Worm (Caenorhabditis elegans) whole organism, L4 larva: ENCODE data around the gene gex-4.
A peak's percentile ranks its signal among the peaks of the same experiment; 100 is the strongest.

Experiments used
- F10B5.3 ChIP-seq: sonication (generic microtip); optimal IDR thresholded peaks from 2 replicates; lab custom pipeline; 2016; ENCODE audit warnings: mild to moderate bottlenecking, missing genetic modification characterization, missing compliant biosample characterization
- F26F4.8 ChIP-seq: fragments of 200-800 bp; sonication (Bioruptor generic); conservative IDR thresholded peaks from 2 replicates; pipeline ENCODE4 v1.3.6; 2022; ENCODE audit warnings: missing genetic modification characterization, missing compliant biosample characterization
- F44E2.7 ChIP-seq: fragments of 200-800 bp; sonication (Bioruptor generic); IDR thresholded peaks from 2 replicates; pipeline ENCODE4 v2.1.2; 2022; ENCODE audit warnings: missing genetic modification characterization, missing compliant biosample characterization
- F49E8.2 ChIP-seq: sonication (generic microtip); optimal IDR thresholded peaks from 2 replicates; lab custom pipeline; 2016; ENCODE audit warnings: missing compliant biosample characterization, mild to moderate bottlenecking, missing genetic modification characterization, borderline replicate concordance
- T20F7.1 ChIP-seq: fragments of 200-800 bp; sonication (Bioruptor generic); optimal IDR thresholded peaks from 2 replicates; lab custom pipeline; 2018; ENCODE audit warnings: mild to moderate bottlenecking, missing genetic modification characterization, missing compliant biosample characterization
- T26A8.4 ChIP-seq: fragments of 200-800 bp; sonication (Bioruptor generic); IDR thresholded peaks from 2 replicates; pipeline ENCODE4 v1.3.6; 2022; ENCODE audit warnings: missing genetic modification characterization, missing compliant biosample characterization
- aha-1 ChIP-seq: fragments of 150-350 bp; peaks from one replicate; lab custom pipeline; 2014; ENCODE audit warnings: missing biosample characterization, missing genetic modification characterization
- aly-2 ChIP-seq: sonication (generic microtip); optimal IDR thresholded peaks from 2 replicates; lab custom pipeline; 2018; ENCODE audit warnings: missing biosample characterization, missing genetic modification characterization
- ama-1 ChIP-seq: fragments of 150-350 bp; optimal IDR thresholded peaks from 2 replicates; lab custom pipeline; 2014; ENCODE audit warnings: inconsistent platforms, mixed read lengths
- ceh-20 ChIP-seq: fragments of 200-800 bp; sonication (Bioruptor generic); IDR thresholded peaks from 2 replicates; pipeline ENCODE4 v1.3.6; 2022; ENCODE audit warnings: missing genetic modification reagents, missing genetic modification characterization, missing compliant biosample characterization
- ceh-82 ChIP-seq: sonication (generic microtip); optimal IDR thresholded peaks from 2 replicates; lab custom pipeline; 2017; ENCODE audit warnings: missing biosample characterization, missing genetic modification characterization
- ces-1 ChIP-seq: fragments of 150-350 bp; sonication (generic microtip); optimal IDR thresholded peaks from 4 replicates; lab custom pipeline; 2014; ENCODE audit warnings: missing biosample characterization, missing genetic modification reagents, missing genetic modification characterization
- cey-2 ChIP-seq: sonication (generic microtip); optimal IDR thresholded peaks from 3 replicates; lab custom pipeline; 2017; ENCODE audit warnings: missing genetic modification characterization, mild to moderate bottlenecking, missing compliant biosample characterization, antibody characterized with exemption, borderline replicate concordance; ENCODE audit not compliant: insufficient read depth
- daf-12 ChIP-seq: fragments of 150-350 bp; optimal IDR thresholded peaks from 2 replicates; lab custom pipeline; 2014; ENCODE audit warnings: missing biosample characterization, missing genetic modification reagents, missing genetic modification characterization
- dmd-8 ChIP-seq: fragments of 200-800 bp; sonication (Bioruptor generic); IDR thresholded peaks from 2 replicates; pipeline ENCODE4 v1.3.6; 2022; ENCODE audit warnings: missing genetic modification characterization, missing compliant biosample characterization
- dmd-9 ChIP-seq: fragments of 200-800 bp; sonication (Bioruptor generic); IDR thresholded peaks from 2 replicates; pipeline ENCODE4 v1.3.6; 2022; ENCODE audit warnings: missing genetic modification reagents, missing genetic modification characterization, missing compliant biosample characterization
- duxl-1 ChIP-seq: sonication (generic microtip); optimal IDR thresholded peaks from 2 replicates; lab custom pipeline; 2016; ENCODE audit warnings: mild to moderate bottlenecking, missing genetic modification characterization, moderate library complexity, missing compliant biosample characterization; ENCODE audit not compliant: poor library complexity
- egl-43 ChIP-seq: fragments of 200-800 bp; sonication (Bioruptor generic); IDR thresholded peaks from 2 replicates; pipeline ENCODE4 v1.3.6; 2022; ENCODE audit warnings: missing genetic modification reagents, missing genetic modification characterization, missing compliant biosample characterization
- fos-1 ChIP-seq: fragments of 150-350 bp; optimal IDR thresholded peaks from 2 replicates; lab custom pipeline; 2014; ENCODE audit warnings: missing biosample characterization, missing genetic modification characterization
- gei-8 ChIP-seq: fragments of 200-800 bp; sonication (Bioruptor generic); optimal IDR thresholded peaks from 2 replicates; lab custom pipeline; 2018; ENCODE audit warnings: mild to moderate bottlenecking, missing genetic modification characterization, missing compliant biosample characterization
- hlh-11 ChIP-seq: fragments of 200-800 bp; sonication (Bioruptor generic); optimal IDR thresholded peaks from 2 replicates; lab custom pipeline; 2018; ENCODE audit warnings: mild to moderate bottlenecking, missing genetic modification characterization, missing compliant biosample characterization
- hmg-1.1 ChIP-seq: fragments of 200-800 bp; sonication (Bioruptor generic); IDR thresholded peaks from 2 replicates; pipeline ENCODE4 v1.3.6; 2022; ENCODE audit warnings: missing genetic modification reagents, missing genetic modification characterization, missing compliant biosample characterization
- jun-1 ChIP-seq: fragments of 150-350 bp; optimal IDR thresholded peaks from 2 replicates; lab custom pipeline; 2014; ENCODE audit warnings: missing biosample characterization, missing genetic modification reagents, missing genetic modification characterization
- lim-7 ChIP-seq: fragments of 200-800 bp; sonication (Bioruptor generic); IDR thresholded peaks from 2 replicates; pipeline ENCODE4 v1.3.6; 2022; ENCODE audit warnings: missing genetic modification characterization, missing compliant biosample characterization
- lin-1 ChIP-seq: fragments of 200-800 bp; sonication (Bioruptor generic); IDR thresholded peaks from 2 replicates; pipeline ENCODE4 v1.3.6; 2022; ENCODE audit warnings: missing genetic modification reagents, missing genetic modification characterization, missing compliant biosample characterization
- lin-39 ChIP-seq: fragments of 150-350 bp; optimal IDR thresholded peaks from 2 replicates; lab custom pipeline; 2014; ENCODE audit warnings: missing biosample characterization, missing genetic modification reagents, missing genetic modification characterization
- lsy-2 ChIP-seq, 2 experiments: fragments of 150-350 bp in 1 of 2; sonication (generic microtip) in 1 of 2; optimal IDR thresholded peaks; 2 replicates each; lab custom pipeline; 2014 to 2017; ENCODE audit warnings: missing biosample characterization in 2 of 2, missing genetic modification characterization in 2 of 2
- madf-5 ChIP-seq, 2 experiments: fragments of 200-800 bp; sonication (Bioruptor generic); IDR thresholded peaks; 2 replicates each; pipeline ENCODE4 v1.3.6; 2022; ENCODE audit warnings: missing compliant biosample characterization in 2 of 2, missing genetic modification characterization in 2 of 2
- mxl-2 ChIP-seq: fragments of 200-800 bp; sonication (Bioruptor generic); conservative IDR thresholded peaks from 2 replicates; pipeline ENCODE4 v1.3.6; 2022; ENCODE audit warnings: missing genetic modification reagents, missing genetic modification characterization, missing compliant biosample characterization
- mxl-3 ChIP-seq: fragments of 200-800 bp; sonication (Bioruptor generic); optimal IDR thresholded peaks from 2 replicates; lab custom pipeline; 2018; ENCODE audit warnings: mild to moderate bottlenecking, missing genetic modification characterization, missing compliant biosample characterization
- nhr-10 ChIP-seq: fragments of 150-350 bp; optimal IDR thresholded peaks from 2 replicates; lab custom pipeline; 2014; ENCODE audit warnings: missing biosample characterization, missing genetic modification characterization
- nhr-237 ChIP-seq: sonication (generic microtip); optimal IDR thresholded peaks from 2 replicates; lab custom pipeline; 2017; ENCODE audit warnings: missing biosample characterization, missing genetic modification characterization
- pha-4 ChIP-seq, 2 experiments: fragments of 150-350 bp in 1 of 2; fragments of 200-800 bp in 1 of 2; sonication (Bioruptor generic) in 1 of 2; IDR thresholded peaks in 1 of 2; optimal IDR thresholded peaks in 1 of 2; 2 replicates each; pipeline versions ENCODE4 v1.3.6 to Lab custom; 2014 to 2022; ENCODE audit warnings: missing genetic modification characterization in 2 of 2, missing genetic modification reagents in 2 of 2, missing biosample characterization in 1 of 2, missing compliant biosample characterization in 1 of 2
- rbr-2 ChIP-seq: sonication (generic microtip); optimal IDR thresholded peaks from 2 replicates; lab custom pipeline; 2016; ENCODE audit warnings: missing genotype, missing genetic modification characterization, missing compliant biosample characterization
- saeg-2 ChIP-seq: fragments of 200-800 bp; sonication (Bioruptor generic); IDR thresholded peaks from 2 replicates; pipeline ENCODE4 v1.3.6; 2022; ENCODE audit warnings: missing genetic modification reagents, missing genetic modification characterization, missing compliant biosample characterization
- sdz-12 ChIP-seq: fragments of 200-800 bp; sonication (Bioruptor generic); optimal IDR thresholded peaks from 2 replicates; lab custom pipeline; 2018; ENCODE audit warnings: mild to moderate bottlenecking, missing genetic modification characterization, missing compliant biosample characterization
- snpc-1.2 ChIP-seq: fragments of 200-800 bp; sonication (Bioruptor generic); IDR thresholded peaks from 2 replicates; pipeline ENCODE4 v1.3.6; 2022; ENCODE audit warnings: missing genetic modification reagents, missing genetic modification characterization, missing compliant biosample characterization
- tag-97 ChIP-seq: fragments of 200-800 bp; sonication (Bioruptor generic); IDR thresholded peaks from 2 replicates; pipeline ENCODE4 v1.3.6; 2022; ENCODE audit warnings: missing genetic modification characterization, missing compliant biosample characterization
- unc-130 ChIP-seq: sonication (generic microtip); optimal IDR thresholded peaks from 2 replicates; lab custom pipeline; 2016; ENCODE audit warnings: missing genetic modification reagents, missing genetic modification characterization, missing compliant biosample characterization
- unc-39 ChIP-seq: sonication (generic microtip); optimal IDR thresholded peaks from 2 replicates; lab custom pipeline; 2017; ENCODE audit warnings: missing biosample characterization, missing genetic modification characterization
- unc-62 ChIP-seq, 3 experiments: fragments of 150-350 bp in 1 of 3; sonication (generic microtip); optimal IDR thresholded peaks in 2 of 3; peaks in 1 of 3; 1 replicate in 1 of 3; 2 replicates in 2 of 3; lab custom pipeline; 2014 to 2017; ENCODE audit warnings: missing biosample characterization in 3 of 3, missing genetic modification characterization in 3 of 3, missing genetic modification reagents in 3 of 3, missing genotype in 1 of 3
- vab-7 ChIP-seq: fragments of 200-800 bp; sonication (Bioruptor generic); IDR thresholded peaks from 2 replicates; pipeline ENCODE4 v1.3.6; 2022; ENCODE audit warnings: missing genetic modification reagents, missing genetic modification characterization, missing compliant biosample characterization
- zip-11 ChIP-seq: fragments of 200-800 bp; sonication (Bioruptor generic); IDR thresholded peaks from 2 replicates; pipeline ENCODE4 v1.3.6; 2022; ENCODE audit warnings: missing genetic modification characterization, missing compliant biosample characterization
- zip-2 ChIP-seq: fragments of 150-350 bp; optimal IDR thresholded peaks from 2 replicates; lab custom pipeline; 2014; ENCODE audit warnings: missing biosample characterization, missing genetic modification characterization

Gene gex-4

ce11 chrIII:12253342-12253741 is 34.9 kb upstream of the gex-4 start:
- TF ChIP-seq zip-2 (tag; lab: Kevin White, UChicago) (no peak), aha-1 (tag; lab: Kevin White, UChicago) (peak; percentile 91)

ce11 chrIII:12251178-12251577 is 32.7 kb upstream of the gex-4 start:
- TF ChIP-seq duxl-1 = no peak
- TF ChIP-seq pha-4 (GFP tag; IDR thresholded peaks at IDR 0.05; lab: Robert Waterston, UW) = peak; percentile 12; the same call in 1 of the 2 replicates
- TF ChIP-seq pha-4 (tag; optimal IDR thresholded peaks at IDR 0.05; lab: Kevin White, UChicago) = no peak

- TF ChIP-seq aly-2 (no peak), hmg-1.1 (peak; percentile 91), ceh-20 (peak; percentile 69; the same call in 1 of the 2 replicates), daf-12 (no peak), cey-2 (no peak), lsy-2 (tag; optimal IDR thresholded peaks at IDR 0.05; lab: Kevin White, UChicago) (peak; percentile 42 to 95), mxl-3 (GFP tag; lab: Kevin White, UChicago) (no peak), vab-7 (peak; percentile 80), snpc-1.2 (GFP tag; lab: Robert Waterston, UW) (peak; percentile 84), unc-130 (GFP tag; lab: Kevin White, UChicago) (peak; percentile 88), nhr-237 (tag; lab: Kevin White, UChicago) (no peak), unc-62 (GFP tag; optimal IDR thresholded peaks at IDR 0.05 in 1 of 2; lab: Kevin White, UChicago) (peak in 1 of 2 experiments; percentile 97), unc-62 (tag; optimal IDR thresholded peaks at IDR 0.05; lab: Kevin White, UChicago) (no peak), lin-1 (GFP tag; lab: Robert Waterston, UW) (peak; percentile 75), F10B5.3 (tag; lab: Kevin White, UChicago) (peak; percentile 66), unc-39 (tag; lab: Kevin White, UChicago) (no peak), aha-1 (tag; lab: Kevin White, UChicago) (peak; percentile 99), F49E8.2 (tag; lab: Kevin White, UChicago) (peak; percentile 93), pha-4 (GFP tag; IDR thresholded peaks at IDR 0.05; lab: Robert Waterston, UW) (peak; percentile 81; the same call in 1 of the 2 replicates), pha-4 (tag; optimal IDR thresholded peaks at IDR 0.05; lab: Kevin White, UChicago) (no peak), F26F4.8 (no peak), lim-7 (GFP tag; lab: Robert Waterston, UW) (peak; percentile 67; the same call in 1 of the 2 replicates), fos-1 (peak; percentile 71), madf-5 (GFP tag; IDR thresholded peaks at IDR 0.05; lab: Robert Waterston, UW) (no peak), jun-1 (peak; percentile 73), T26A8.4 (GFP tag; lab: Robert Waterston, UW) (peak; percentile 96), nhr-10 (tag; lab: Kevin White, UChicago) (no peak), mxl-2 (GFP tag; lab: Robert Waterston, UW) (no peak), dmd-8 (GFP tag; lab: Robert Waterston, UW) (peak; percentile 39; the same call in 1 of the 2 replicates), dmd-9 (GFP tag; lab: Robert Waterston, UW) (peak; percentile 90), rbr-2 (tag; lab: Kevin White, UChicago) (peak; percentile 92), F44E2.7 (GFP tag; lab: Robert Waterston, UW) (0 out of 2 replicates have a peak, but pooled peaks have one; percentile 34), tag-97 (GFP tag; lab: Robert Waterston, UW) (no peak), saeg-2 (GFP tag; lab: Robert Waterston, UW) (no peak), gei-8 (peak; percentile 60), egl-43 (peak; percentile 80), ceh-82 (tag; lab: Kevin White, UChicago) (no peak), sdz-12 (GFP tag; lab: Kevin White, UChicago) (peak; percentile 79), lin-39 (tag; lab: Kevin White, UChicago) (no peak), T20F7.1 (no peak), ama-1 (lab: Kevin White, UChicago) (peak; percentile 100), zip-11 (GFP tag; lab: Robert Waterston, UW) (no peak), ces-1 (GFP tag; lab: Kevin White, UChicago) (no peak), duxl-1 (peak; percentile 86), hlh-11 (tag; lab: Kevin White, UChicago) (peak; percentile 90)
Measured at ce11 chrIII:12250114-12250792, 31.8 kb upstream of the gex-4 start, which contains the start of the genes tim-1 and Y75B8A.23. Gene tim-1 (minus strand): TSS chrIII:12250164. Gene Y75B8A.23 (plus strand): TSS chrIII:12250660.
